Worm (Caenorhabditis elegans) whole organism, early embryonic: ENCODE measurements around the gene rpl-36.

Experiments
- ama-1 ChIP-seq: fragments of 150-350 bp; optimal IDR thresholded peaks from 2 replicates; lab custom pipeline; 2014
- ceh-13 ChIP-seq: fragments of 200-800 bp; sonication (Bioruptor generic); optimal IDR thresholded peaks from 2 replicates; lab custom pipeline; 2018; ENCODE audit warnings: mild to moderate bottlenecking, missing genetic modification characterization, missing compliant biosample characterization
- ets-7 ChIP-seq: sonication (generic microtip); optimal IDR thresholded peaks from 2 replicates; lab custom pipeline; 2016; ENCODE audit warnings: missing genotype, missing genetic modification characterization, missing compliant biosample characterization
- hmg-4 ChIP-seq: fragments of 200-800 bp; sonication (Bioruptor generic); optimal IDR thresholded peaks from 2 replicates; lab custom pipeline; 2018; ENCODE audit warnings: mild to moderate bottlenecking, missing genetic modification characterization, missing compliant biosample characterization
- tbx-37 ChIP-seq: fragments of 200-800 bp; sonication (Bioruptor generic); conservative IDR thresholded peaks from 2 replicates; pipeline ENCODE4 v1.3.6; 2022; ENCODE audit warnings: missing genetic modification reagents, missing genetic modification characterization, missing compliant biosample characterization
- tra-4 ChIP-seq: sonication (generic microtip); optimal IDR thresholded peaks from 2 replicates; lab custom pipeline; 2017; ENCODE audit warnings: missing genetic modification characterization, missing compliant biosample characterization

- TF ChIP-seq hmg-4 (GFP tag; lab: Kevin White, UChicago) (no peak), ets-7 (no peak), tbx-37 (GFP tag; lab: Robert Waterston, UW) (no peak), ama-1 (lab: Kevin White, UChicago) (no peak), tra-4 (tag; lab: Kevin White, UChicago) (no peak), ceh-13 (GFP tag; lab: Kevin White, UChicago) (no peak)
These were observed 8.4 kb downstream of the rpl-36 start, which contains the start of the genes F37C12.21 and F37C12.10 for ce11 chrIII:7188300-7189052.
